Fruit fly (Drosophila melanogaster): ENCODE results near the gene CG46426.
A peak's percentile ranks its signal among the peaks of the same experiment; 100 is the strongest.

CG46426 gene

DNA sequence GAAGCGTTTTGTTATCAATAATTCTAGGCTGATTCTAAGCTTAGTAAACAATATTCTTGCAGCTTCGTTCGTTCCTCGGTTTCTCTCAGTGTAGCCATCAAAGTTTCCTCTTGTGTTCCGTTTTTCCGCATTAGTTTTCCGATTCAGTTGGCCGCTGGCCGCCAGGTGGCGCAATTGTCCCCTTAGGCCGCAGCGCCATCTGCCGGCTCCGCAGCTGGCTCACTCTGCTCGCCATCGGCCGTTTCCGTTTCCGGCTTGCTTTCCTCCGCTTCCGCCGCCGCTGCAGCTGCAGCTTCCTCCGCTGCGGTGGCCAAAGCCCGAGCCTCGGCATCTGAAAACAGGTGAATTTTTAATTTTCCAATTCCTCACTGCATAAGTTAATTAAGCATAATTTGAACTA is 26.3 kb upstream of the CG46426 start:
- TF ChIP-seq noc (tag; optimal IDR thresholded peaks at IDR 0.05) = no peak

dm6 chr2L:11823470-11824162 is 19.0 kb upstream of the CG46426 start:
- TF ChIP-seq noc (tag; optimal IDR thresholded peaks at IDR 0.05) = no peak

DNA sequence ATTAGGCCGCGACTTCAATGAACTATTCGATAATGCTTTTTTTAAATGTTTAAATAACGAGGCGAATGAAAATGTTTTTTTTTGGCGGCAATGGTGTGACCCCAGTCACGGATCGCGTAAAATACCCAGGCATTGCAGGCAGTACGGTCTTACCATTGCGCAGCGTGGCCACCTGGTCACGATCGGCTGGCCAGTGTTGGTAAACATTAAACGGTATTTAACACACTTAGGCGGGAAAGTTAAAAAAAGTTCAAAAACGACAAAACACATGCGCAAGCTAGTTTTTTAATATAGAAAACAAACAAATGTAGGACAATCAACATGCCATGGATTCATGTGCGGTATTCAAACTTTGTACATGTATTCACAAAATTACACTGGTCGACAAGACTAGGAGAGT is 13.4 kb upstream of the CG46426 start, which contains the start of gene esc:
TSS of gene esc (minus strand) at position 129 of the 400 bp plus-strand sequence.
- no peak for TF ChIP-seq noc (tag; optimal IDR thresholded peaks at IDR 0.05)

- TF ChIP-seq noc (tag; optimal IDR thresholded peaks at IDR 0.05) = no peak
Measured at dm6 chr2L:11833786-11834185, 8.8 kb upstream of the CG46426 start, which contains the start of gene CG45011. Gene CG45011, plus strand, starts transcription at chr2L:11834086.

dm6 chr2L:11834308-11834707 is 8.3 kb upstream of the CG46426 start, which contains the start of gene CG45012:
Gene CG45012, plus strand, starts transcription at chr2L:11834608.
- no peak for TF ChIP-seq noc (tag; optimal IDR thresholded peaks at IDR 0.05)

DNA sequence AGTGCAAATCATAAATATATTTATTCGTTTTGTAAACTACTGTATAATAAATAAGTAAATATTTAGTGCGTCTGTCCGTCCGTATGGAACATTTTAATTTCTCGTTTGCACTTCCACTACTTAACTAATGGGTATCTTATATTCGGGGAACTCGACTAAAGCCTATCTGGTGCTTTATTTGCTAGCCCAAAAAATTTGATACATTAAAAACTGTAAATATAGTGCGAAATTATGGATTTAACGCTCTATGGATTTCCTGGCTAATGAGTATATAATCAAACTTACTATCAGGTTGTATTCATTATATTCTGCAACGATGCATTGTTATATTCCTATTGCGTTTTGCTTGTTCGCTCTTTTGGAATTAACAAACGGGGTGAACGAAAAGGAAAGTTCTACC is 5.7 kb upstream of the CG46426 start, which contains the start of gene Sfp33A4:
TSS of gene Sfp33A4 (plus strand) at position 301 of the 400 bp plus-strand sequence.
- no peak for TF ChIP-seq noc (tag; optimal IDR thresholded peaks at IDR 0.05)

- no peak for TF ChIP-seq noc (tag; optimal IDR thresholded peaks at IDR 0.05)
Measured at dm6 chr2L:11837413-11837812, 5.2 kb upstream of the CG46426 start, which contains the start of gene Sfp33A2. Gene Sfp33A2, plus strand, starts transcription at chr2L:11837713.

DNA sequence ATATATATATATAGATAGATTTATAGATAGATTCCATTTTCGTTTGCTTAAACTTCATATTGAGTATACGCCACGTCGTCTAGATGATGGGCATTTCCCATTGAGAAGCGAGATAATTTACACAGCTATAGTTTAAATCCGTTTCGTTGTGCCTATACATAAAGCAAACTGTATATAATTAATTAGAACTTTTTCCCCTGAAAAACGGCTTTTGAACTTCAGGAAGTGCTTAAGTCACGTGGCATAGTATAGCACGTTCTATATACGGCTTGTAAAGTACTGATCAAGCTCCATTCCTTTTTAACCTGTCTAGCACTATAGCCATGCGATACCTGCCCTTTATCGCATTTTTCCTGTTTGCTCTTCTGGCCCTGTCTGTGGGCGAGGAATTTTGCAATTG is 3.0 kb upstream of the CG46426 start, which contains the start of gene Sfp33A3:
TSS of gene Sfp33A3 (plus strand) at position 301 of the 400 bp plus-strand sequence.
- TF ChIP-seq noc (tag; optimal IDR thresholded peaks at IDR 0.05) = no peak

- no peak for TF ChIP-seq noc (tag; optimal IDR thresholded peaks at IDR 0.05)
Measured at dm6 chr2L:11840391-11840790, 2.2 kb upstream of the CG46426 start, which contains the start of gene CG31704. Gene CG31704, plus strand, starts transcription at chr2L:11840691.

- TF ChIP-seq noc (tag; optimal IDR thresholded peaks at IDR 0.05) = peak; percentile 66
Measured at dm6 chr2L:11841538-11841937, 1.1 kb upstream of the CG46426 start.

DNA sequence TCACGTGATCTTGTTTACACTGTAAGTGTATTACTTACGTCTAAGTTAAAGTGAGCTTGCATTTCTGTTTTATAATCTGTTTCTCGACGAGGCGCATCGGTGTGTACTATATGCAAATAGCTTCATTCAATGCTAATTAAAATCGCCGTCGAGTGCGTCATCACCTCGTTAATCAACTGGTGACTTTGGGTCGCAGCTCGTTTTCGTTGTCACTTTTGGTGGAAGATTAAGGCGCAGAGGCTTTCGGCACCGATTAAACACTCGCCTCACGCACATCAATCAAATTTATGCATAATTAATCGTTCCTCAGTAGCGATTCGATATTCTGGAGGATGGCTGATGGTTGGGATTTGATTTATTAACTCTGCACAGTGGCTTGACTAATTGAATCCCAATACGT is 1.6 kb downstream of the CG46426 start:
- TF ChIP-seq noc (tag; optimal IDR thresholded peaks at IDR 0.05) = peak; percentile 41

dm6 chr2L:11845159-11845788 is 2.6 kb downstream of the CG46426 start:
- TF ChIP-seq noc (tag; optimal IDR thresholded peaks at IDR 0.05) = no peak

- no peak for TF ChIP-seq noc (tag; optimal IDR thresholded peaks at IDR 0.05)
Measured at dm6 chr2L:11846926-11847325, 4.3 kb downstream of the CG46426 start, which contains the start of gene Mal-B1. Gene Mal-B1, plus strand, starts transcription at chr2L:11847226.

- no peak for TF ChIP-seq noc (tag; optimal IDR thresholded peaks at IDR 0.05)
Measured at dm6 chr2L:11849658-11850057, 7.0 kb downstream of the CG46426 start, which contains the start of gene Mal-B2. Gene Mal-B2, plus strand, starts transcription at chr2L:11849958.

dm6 chr2L:11853130-11853529 is 10.5 kb downstream of the CG46426 start, which contains the start of gene CG42751:
Gene CG42751, plus strand, starts transcription at chr2L:11853430.
- TF ChIP-seq noc (tag; optimal IDR thresholded peaks at IDR 0.05) = no peak

DNA sequence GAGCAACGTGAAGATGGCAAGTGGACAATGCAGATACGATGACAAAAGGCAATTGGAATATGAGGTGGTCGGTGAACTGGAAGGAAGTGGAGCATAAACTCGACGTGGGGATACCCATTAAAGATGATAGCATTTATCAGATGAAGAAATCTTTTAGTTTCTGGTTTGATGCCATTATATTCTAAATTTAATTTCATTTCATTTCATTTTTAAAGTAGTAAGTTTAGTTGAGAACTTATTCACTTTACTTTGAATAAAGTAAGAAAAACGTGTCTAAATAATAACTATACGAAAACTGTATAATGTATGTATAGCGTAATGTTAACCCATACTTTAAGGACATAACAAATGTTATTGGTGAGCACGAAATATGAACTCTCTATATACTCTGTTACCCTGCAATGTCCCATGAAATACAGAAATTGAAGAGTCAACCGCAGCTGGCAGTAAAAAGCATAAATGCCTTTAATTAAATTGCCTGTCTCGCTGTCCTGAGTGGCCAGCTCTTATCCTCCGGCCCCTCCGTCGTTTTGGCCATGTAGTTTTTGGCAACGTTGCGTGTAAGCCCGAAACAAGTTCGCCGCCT is 28.3 kb downstream of the CG46426 start:
- no peak for TF ChIP-seq noc (tag; optimal IDR thresholded peaks at IDR 0.05)
